Fruit fly (Drosophila melanogaster) Kc167 (cell line): ENCODE measurements around the gene CG42502.

Source experiments
- Myc ChIP-seq: fragments of >200 bp; optimal IDR thresholded peaks from 2 replicates; lab custom pipeline; 2017; ENCODE audit warnings: missing external identifiers
- Sin3A ChIP-seq: fragments of >200 bp; optimal IDR thresholded peaks from 2 replicates; lab custom pipeline; 2018; ENCODE audit warnings: missing external identifiers
- h ChIP-seq: fragments of >200 bp; optimal IDR thresholded peaks from 3 replicates; lab custom pipeline; 2018; ENCODE audit warnings: missing external identifiers
- insv ChIP-seq: fragments of >200 bp; optimal IDR thresholded peaks from 3 replicates; lab custom pipeline; 2018; ENCODE audit warnings: missing external identifiers
- ttk ChIP-seq: sonication (Bioruptor generic); optimal IDR thresholded peaks from 2 replicates; lab custom pipeline; 2017; ENCODE audit warnings: missing external identifiers

DNA sequence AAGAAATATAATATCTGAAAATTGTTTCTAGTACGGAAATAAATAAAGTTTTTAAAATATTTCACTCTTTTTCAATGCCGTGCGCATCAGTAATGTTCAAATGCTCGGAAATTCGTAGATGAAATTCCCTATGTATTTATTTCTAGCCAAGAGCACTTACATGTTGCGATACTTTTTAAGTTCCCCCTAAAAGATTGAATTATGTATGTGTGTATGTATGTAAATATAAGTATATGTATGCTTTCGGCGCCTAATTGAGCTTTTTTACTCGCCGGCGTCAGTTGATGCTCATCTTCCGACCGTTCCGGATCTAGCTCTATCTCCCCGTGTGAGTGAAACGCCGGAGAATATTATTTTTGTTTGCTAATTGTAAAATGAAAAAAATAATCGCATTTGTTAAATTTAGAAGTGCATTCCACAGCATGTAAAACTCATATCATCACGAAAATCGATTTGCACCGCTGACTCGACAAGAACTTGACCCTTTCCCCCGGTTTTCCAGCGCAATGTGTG lies 15.5 kb upstream of the CG42502 start, which contains the start of gene Ugt36E1:
- TF ChIP-seq h (lab: Kevin White, UChicago) (no peak), Myc (no peak), insv (lab: Kevin White, UChicago) (no peak), ttk (lab: Kevin White, UChicago) (no peak), Sin3A (lab: Kevin White, UChicago) (no peak)
